Fruit fly (Drosophila melanogaster): Measurements from ENCODE around the gene Npc2e.

Gene Npc2e

dm6 chr3R:10100498-10101196 lies 47.5 kb downstream of the Npc2e start:
- TF ChIP-seq CG1620 (GFP tag; optimal IDR thresholded peaks at IDR 0.05) (no peak), CG7101 (tag; optimal IDR thresholded peaks at IDR 0.05) (no peak), kay (GFP tag; ENCODE audit: borderline replicate concordance) (peak; percentile 53), Clk (GFP tag; optimal IDR thresholded peaks at IDR 0.05) (peak; percentile 16), pad (GFP tag; optimal IDR thresholded peaks at IDR 0.05) (peak; percentile 47), toe (GFP tag; optimal IDR thresholded peaks at IDR 0.05) (no peak), CG11617 (GFP tag; optimal IDR thresholded peaks at IDR 0.05) (no peak), Crg-1 (GFP tag; optimal IDR thresholded peaks at IDR 0.05) (no peak), CG14711 (tag; optimal IDR thresholded peaks at IDR 0.05) (peak; percentile 0), cnc (optimal IDR thresholded peaks at IDR 0.05) (no peak), bab1 (GFP tag; optimal IDR thresholded peaks at IDR 0.05) (peak; percentile 73), tj (GFP tag; optimal IDR thresholded peaks at IDR 0.05) (peak; percentile 11), CG7045 (GFP tag; optimal IDR thresholded peaks at IDR 0.05) (no peak), ovo (GFP tag; optimal IDR thresholded peaks at IDR 0.05) (no peak), Mnt (GFP tag; optimal IDR thresholded peaks at IDR 0.05) (no peak), Hr96 (GFP tag; optimal IDR thresholded peaks at IDR 0.05) (no peak)
